Fruit fly (Drosophila melanogaster) whole organism, adult: Measurements from ENCODE around the gene CG31517.
A peak's percentile ranks its signal among the peaks of the same experiment; 100 is the strongest.

ENCODE experiments used
- CG11617 ChIP-seq: fragments of 200-800 bp; sonication (Bioruptor generic); optimal IDR thresholded peaks from 2 replicates; lab custom pipeline; 2017; ENCODE audit warnings: mild to moderate bottlenecking, missing biosample characterization, missing genetic modification reagents, missing genetic modification characterization
- CG12768 ChIP-seq: fragments of 200-800 bp; sonication (Bioruptor generic); optimal IDR thresholded peaks from 2 replicates; lab custom pipeline; 2017; ENCODE audit warnings: missing biosample characterization, missing genetic modification characterization, mild to moderate bottlenecking, moderate library complexity, missing genetic modification reagents
- CG14711 ChIP-seq: fragments of 200-800 bp; sonication (Bioruptor generic); optimal IDR thresholded peaks from 2 replicates; lab custom pipeline; 2018; ENCODE audit warnings: missing biosample characterization, mild to moderate bottlenecking, missing genetic modification characterization, moderate library complexity
- CG1620 ChIP-seq: fragments of 200-800 bp; sonication (Bioruptor generic); optimal IDR thresholded peaks from 2 replicates; lab custom pipeline; 2016; ENCODE audit warnings: missing biosample characterization, missing genetic modification characterization
- CG33017 ChIP-seq: fragments of 200-800 bp; sonication (Bioruptor generic); optimal IDR thresholded peaks from 2 replicates; lab custom pipeline; 2018; ENCODE audit warnings: missing biosample characterization, mild to moderate bottlenecking, missing genetic modification characterization, moderate library complexity
- CG5204 ChIP-seq: fragments of 200-800 bp; sonication (Bioruptor generic); optimal IDR thresholded peaks from 2 replicates; lab custom pipeline; 2016; ENCODE audit warnings: missing biosample characterization, missing genetic modification characterization
- CG7045 ChIP-seq: fragments of 200-800 bp; sonication (Bioruptor generic); optimal IDR thresholded peaks from 2 replicates; lab custom pipeline; 2017; ENCODE audit warnings: missing biosample characterization, mild to moderate bottlenecking, missing genetic modification characterization
- CG7101 ChIP-seq: fragments of 200-800 bp; sonication (Bioruptor generic); optimal IDR thresholded peaks from 2 replicates; lab custom pipeline; 2018; ENCODE audit warnings: missing biosample characterization, mild to moderate bottlenecking, missing genetic modification characterization, moderate library complexity
- Clk ChIP-seq: fragments of 200-800 bp; sonication (Bioruptor generic); optimal IDR thresholded peaks from 2 replicates; lab custom pipeline; 2017; ENCODE audit warnings: missing biosample characterization, missing genetic modification characterization
- Crg-1 ChIP-seq: fragments of 200-800 bp; sonication (Bioruptor generic); optimal IDR thresholded peaks from 2 replicates; lab custom pipeline; 2016; ENCODE audit warnings: missing biosample characterization, missing genetic modification characterization
- Hr96 ChIP-seq: fragments of 200-800 bp; sonication (Bioruptor generic); optimal IDR thresholded peaks from 2 replicates; lab custom pipeline; 2016; ENCODE audit warnings: missing biosample characterization, missing genetic modification characterization
- Mnt ChIP-seq: fragments of 200-800 bp; sonication (Bioruptor generic); optimal IDR thresholded peaks from 2 replicates; lab custom pipeline; 2016; ENCODE audit warnings: missing biosample characterization, mild to moderate bottlenecking, missing genetic modification characterization
- bab1 ChIP-seq: fragments of 200-800 bp; sonication (Bioruptor generic); optimal IDR thresholded peaks from 3 replicates; lab custom pipeline; 2019; ENCODE audit warnings: missing biosample characterization, mild to moderate bottlenecking, missing genetic modification characterization, moderate library complexity
- cic ChIP-seq: fragments of 200-800 bp; sonication (Bioruptor generic); optimal IDR thresholded peaks from 2 replicates; lab custom pipeline; 2017; ENCODE audit warnings: missing biosample characterization, mild to moderate bottlenecking, missing genetic modification characterization, moderate library complexity
- cnc ChIP-seq, 2 experiments: fragments of >200 bp; optimal IDR thresholded peaks; 2 replicates each; lab custom pipeline; 2017
- kay ChIP-seq: fragments of 200-800 bp; sonication (Bioruptor generic); peaks from one replicate; lab custom pipeline; 2016; ENCODE audit warnings: missing biosample characterization, missing genetic modification characterization, borderline replicate concordance
- ovo ChIP-seq: fragments of 200-800 bp; sonication (Bioruptor generic); optimal IDR thresholded peaks from 2 replicates; lab custom pipeline; 2016; ENCODE audit warnings: missing biosample characterization, missing genetic modification characterization
- pad ChIP-seq: fragments of 200-800 bp; sonication (Bioruptor generic); optimal IDR thresholded peaks from 3 replicates; lab custom pipeline; 2017; ENCODE audit warnings: missing biosample characterization, missing genetic modification characterization, mild to moderate bottlenecking, moderate library complexity, missing genetic modification reagents
- tj ChIP-seq: fragments of 200-800 bp; sonication (Bioruptor generic); optimal IDR thresholded peaks from 3 replicates; lab custom pipeline; 2017; ENCODE audit warnings: missing biosample characterization, mild to moderate bottlenecking, missing genetic modification characterization, moderate library complexity
- toe ChIP-seq: fragments of 200-800 bp; sonication (Bioruptor generic); optimal IDR thresholded peaks from 2 replicates; lab custom pipeline; 2016; ENCODE audit warnings: missing biosample characterization, missing genetic modification characterization

CG31517 gene

dm6 chr3R:13974741-13975245 lies 26.6 kb downstream of the CG31517 start:
- TF ChIP-seq CG33017 (tag; lab: Kevin White, UChicago) (no peak), pad (GFP tag; lab: Kevin White, UChicago) (peak; percentile 19), CG14711 (no peak), Crg-1 (no peak), tj (GFP tag; lab: Kevin White, UChicago) (peak; percentile 81)

- TF ChIP-seq Mnt (GFP tag; lab: Kevin White, UChicago), result peak; percentile 42
- TF ChIP-seq bab1, result no peak
- TF ChIP-seq tj (GFP tag; lab: Kevin White, UChicago), result peak; percentile 48
Measured at dm6 chr3R:13976070-13976492, 27.9 kb downstream of the CG31517 start.

dm6 chr3R:13977126-13977991 lies 29.1 kb downstream of the CG31517 start:
- TF ChIP-seq bab1 (no peak), toe (GFP tag; lab: Kevin White, UChicago) (no peak), Mnt (GFP tag; lab: Kevin White, UChicago) (no peak), kay (no peak), CG7101 (tag; lab: Kevin White, UChicago) (no peak), CG5204 (GFP tag; lab: Kevin White, UChicago) (no peak)

dm6 chr3R:13978078-13978559 lies 29.9 kb downstream of the CG31517 start:
- no peak for TF ChIP-seq cnc (optimal IDR thresholded peaks at IDR 0.05; lab: Kevin White, UChicago)
- TF ChIP-seq CG14711, result no peak
- no peak for TF ChIP-seq Mnt (GFP tag; lab: Kevin White, UChicago)
- no peak for TF ChIP-seq toe (GFP tag; lab: Kevin White, UChicago)
- TF ChIP-seq CG12768 (GFP tag; lab: Kevin White, UChicago), result no peak
- TF ChIP-seq tj (GFP tag; lab: Kevin White, UChicago), result no peak
- TF ChIP-seq CG1620 (GFP tag; lab: Kevin White, UChicago), result no peak
- TF ChIP-seq Clk (GFP tag; lab: Kevin White, UChicago), result no peak
- TF ChIP-seq CG33017 (tag; lab: Kevin White, UChicago), result no peak
- TF ChIP-seq cic (GFP tag; lab: Kevin White, UChicago), result no peak
- TF ChIP-seq CG11617 (GFP tag; lab: Kevin White, UChicago), result no peak
- TF ChIP-seq CG7045 (GFP tag; lab: Kevin White, UChicago), result no peak
- TF ChIP-seq pad (GFP tag; lab: Kevin White, UChicago), result no peak
- no peak for TF ChIP-seq ovo (GFP tag; lab: Kevin White, UChicago)
- TF ChIP-seq CG7101 (tag; lab: Kevin White, UChicago), result no peak
- TF ChIP-seq Crg-1, result no peak
- no peak for TF ChIP-seq kay
- no peak for TF ChIP-seq CG5204 (GFP tag; lab: Kevin White, UChicago)
- TF ChIP-seq Hr96 (GFP tag; lab: Kevin White, UChicago), result no peak
- TF ChIP-seq bab1, result no peak

- no peak for TF ChIP-seq Clk (GFP tag; lab: Kevin White, UChicago)
- TF ChIP-seq CG5204 (GFP tag; lab: Kevin White, UChicago), result no peak
- TF ChIP-seq toe (GFP tag; lab: Kevin White, UChicago), result no peak
- TF ChIP-seq CG12768 (GFP tag; lab: Kevin White, UChicago), result no peak
- no peak for TF ChIP-seq cnc (optimal IDR thresholded peaks at IDR 0.05; lab: Kevin White, UChicago)
- TF ChIP-seq CG1620 (GFP tag; lab: Kevin White, UChicago), result no peak
Measured at dm6 chr3R:13980956-13981355, 32.7 kb downstream of the CG31517 start.

- TF ChIP-seq Clk (GFP tag; lab: Kevin White, UChicago), result no peak
- TF ChIP-seq Crg-1, result no peak
- no peak for TF ChIP-seq toe (GFP tag; lab: Kevin White, UChicago)
- TF ChIP-seq CG1620 (GFP tag; lab: Kevin White, UChicago), result no peak
- TF ChIP-seq CG33017 (tag; lab: Kevin White, UChicago), result no peak
- no peak for TF ChIP-seq cnc (optimal IDR thresholded peaks at IDR 0.05; lab: Kevin White, UChicago)
- TF ChIP-seq pad (GFP tag; lab: Kevin White, UChicago), result no peak
- no peak for TF ChIP-seq tj (GFP tag; lab: Kevin White, UChicago)
- no peak for TF ChIP-seq Mnt (GFP tag; lab: Kevin White, UChicago)
- no peak for TF ChIP-seq CG14711
- no peak for TF ChIP-seq cic (GFP tag; lab: Kevin White, UChicago)
- no peak for TF ChIP-seq ovo (GFP tag; lab: Kevin White, UChicago)
- no peak for TF ChIP-seq CG5204 (GFP tag; lab: Kevin White, UChicago)
Measured at dm6 chr3R:13981584-13981983, 33.4 kb downstream of the CG31517 start.
